Fruit fly (Drosophila melanogaster) whole organism: Measurements from ENCODE around the gene CG10947.

Experiments
- CG8478 ChIP-seq: fragments of >200 bp; optimal IDR thresholded peaks from 2 replicates; lab custom pipeline; 2018; ENCODE audit warnings: inconsistent platforms
- Dll ChIP-seq: fragments of >200 bp; optimal IDR thresholded peaks from 2 replicates; lab custom pipeline; 2017
- EcR ChIP-seq, 2 experiments: fragments of >200 bp; optimal IDR thresholded peaks; 2 replicates each; lab custom pipeline; 2017; ENCODE audit warnings: missing biosample characterization in 2 of 2, missing genetic modification characterization in 2 of 2, missing genetic modification reagents in 2 of 2
- pan ChIP-seq: fragments of >200 bp; optimal IDR thresholded peaks from 2 replicates; lab custom pipeline; 2017
- psq ChIP-seq: fragments of >200 bp; optimal IDR thresholded peaks from 2 replicates; lab custom pipeline; 2017
- usp ChIP-seq: fragments of >200 bp; optimal IDR thresholded peaks from 2 replicates; lab custom pipeline; 2017; ENCODE audit warnings: missing biosample characterization, missing genetic modification characterization, mixed read lengths

DNA sequence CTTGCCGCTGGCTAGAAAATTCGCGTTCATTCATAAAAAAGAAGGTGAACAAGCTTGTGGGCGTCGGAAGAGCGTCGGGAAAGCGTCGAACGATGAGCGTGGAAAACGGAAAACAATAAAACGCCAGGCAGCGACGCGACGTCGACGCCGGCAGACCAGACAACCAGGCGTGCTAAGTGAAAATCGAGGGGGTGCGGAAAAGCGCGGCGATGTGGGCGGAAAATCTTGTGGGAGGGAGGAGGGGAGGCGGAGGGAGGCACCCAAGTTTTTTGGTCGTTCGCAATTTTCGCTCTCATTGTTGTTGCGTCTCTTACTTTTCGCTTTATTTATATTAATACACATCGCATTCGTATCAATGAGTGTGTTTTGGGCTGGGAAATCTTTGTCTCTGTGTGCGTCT lies 13.7 kb downstream of the CG10947 start:
- TF ChIP-seq Dll (lab: Kevin White, UChicago) (no peak), CG8478 (no peak), EcR (GFP tag; optimal IDR thresholded peaks at IDR 0.05; lab: Kevin White, UChicago) (no peak), pan (lab: Kevin White, UChicago) (no peak), usp (no peak), psq (no peak)
